Worm (Caenorhabditis elegans) whole organism, mixed stage, embryonic: ENCODE results near the gene xtr-1.
A peak's percentile ranks its signal among the peaks of the same experiment; 100 is the strongest.

Experiments used
- M03D4.4 ChIP-seq: sonication (generic microtip); optimal IDR thresholded peaks from 2 replicates; lab custom pipeline; 2017; ENCODE audit warnings: mild to moderate bottlenecking, missing genetic modification characterization, missing compliant biosample characterization
- blmp-1 ChIP-seq: fragments of 150-350 bp; optimal IDR thresholded peaks from 2 replicates; lab custom pipeline; 2014; ENCODE audit warnings: missing biosample characterization, missing genetic modification characterization
- ceh-39 ChIP-seq: fragments of 150-350 bp; optimal IDR thresholded peaks from 2 replicates; lab custom pipeline; 2014; ENCODE audit warnings: missing biosample characterization, missing genetic modification characterization
- ceh-43 ChIP-seq: fragments of 200-800 bp; sonication (Bioruptor generic); optimal IDR thresholded peaks from 2 replicates; lab custom pipeline; 2018; ENCODE audit warnings: mild to moderate bottlenecking, missing genetic modification characterization, moderate library complexity, missing compliant biosample characterization
- ceh-83 ChIP-seq: fragments of 200-800 bp; sonication (Bioruptor generic); optimal IDR thresholded peaks from 2 replicates; lab custom pipeline; 2018; ENCODE audit warnings: mild to moderate bottlenecking, missing genetic modification characterization, missing compliant biosample characterization
- ces-1 ChIP-seq: fragments of 150-350 bp; optimal IDR thresholded peaks from 2 replicates; lab custom pipeline; 2014; ENCODE audit warnings: missing biosample characterization, missing genetic modification reagents, missing genetic modification characterization
- cnd-1 ChIP-seq: fragments of 200-800 bp; sonication (Bioruptor generic); optimal IDR thresholded peaks from 2 replicates; lab custom pipeline; 2018; ENCODE audit warnings: mild to moderate bottlenecking, missing genetic modification characterization, missing compliant biosample characterization
- drap-1 ChIP-seq: fragments of 200-800 bp; sonication (Bioruptor generic); optimal IDR thresholded peaks from 3 replicates; lab custom pipeline; 2018; ENCODE audit warnings: mild to moderate bottlenecking, missing genetic modification characterization, missing compliant biosample characterization
- elt-1 ChIP-seq: sonication (generic microtip); optimal IDR thresholded peaks from 2 replicates; lab custom pipeline; 2017; ENCODE audit warnings: missing genetic modification characterization, mild to moderate bottlenecking, missing compliant biosample characterization, antibody characterized with exemption, moderate library complexity, borderline replicate concordance; ENCODE audit not compliant: insufficient read depth
- elt-3 ChIP-seq: fragments of 150-350 bp; optimal IDR thresholded peaks from 2 replicates; lab custom pipeline; 2014; ENCODE audit warnings: missing biosample characterization, missing genetic modification characterization
- flh-1 ChIP-seq: fragments of 200-800 bp; sonication (Bioruptor generic); optimal IDR thresholded peaks from 2 replicates; lab custom pipeline; 2018; ENCODE audit warnings: mild to moderate bottlenecking, missing genetic modification characterization, moderate library complexity, missing compliant biosample characterization
- hlh-1 ChIP-seq: fragments of 150-350 bp; optimal IDR thresholded peaks from 2 replicates; lab custom pipeline; 2014; ENCODE audit warnings: missing biosample characterization, missing genetic modification reagents, missing genetic modification characterization
- lin-13 ChIP-seq: fragments of 150-350 bp; optimal IDR thresholded peaks from 2 replicates; lab custom pipeline; 2014; ENCODE audit warnings: missing biosample characterization, missing genetic modification characterization
- lin-32 ChIP-seq: fragments of 200-800 bp; sonication (Bioruptor generic); optimal IDR thresholded peaks from 2 replicates; lab custom pipeline; 2018; ENCODE audit warnings: mild to moderate bottlenecking, missing genetic modification characterization, missing compliant biosample characterization
- lsy-2 ChIP-seq: fragments of 150-350 bp; optimal IDR thresholded peaks from 2 replicates; lab custom pipeline; 2014; ENCODE audit warnings: missing biosample characterization, missing genetic modification characterization
- mab-5 ChIP-seq: fragments of 150-350 bp; optimal IDR thresholded peaks from 2 replicates; lab custom pipeline; 2014; ENCODE audit warnings: missing biosample characterization, missing genetic modification characterization
- mls-2 ChIP-seq: sonication (generic microtip); optimal IDR thresholded peaks from 2 replicates; lab custom pipeline; 2016; ENCODE audit warnings: mild to moderate bottlenecking, missing genetic modification characterization, moderate library complexity, missing compliant biosample characterization
- nhr-12 ChIP-seq: fragments of 150-350 bp; optimal IDR thresholded peaks from 2 replicates; lab custom pipeline; 2014; ENCODE audit warnings: missing biosample characterization, missing genetic modification characterization
- nhr-237 ChIP-seq: fragments of 150-350 bp; optimal IDR thresholded peaks from 2 replicates; lab custom pipeline; 2014; ENCODE audit warnings: missing biosample characterization, missing genetic modification characterization
- nhr-28 ChIP-seq: fragments of 150-350 bp; optimal IDR thresholded peaks from 2 replicates; lab custom pipeline; 2014; ENCODE audit warnings: missing biosample characterization, missing genetic modification characterization
- nhr-76 ChIP-seq: sonication (generic microtip); optimal IDR thresholded peaks from 2 replicates; lab custom pipeline; 2017; ENCODE audit warnings: missing biosample characterization, missing genetic modification characterization
- pha-4 ChIP-seq: fragments of 150-350 bp; optimal IDR thresholded peaks from 2 replicates; lab custom pipeline; 2018; ENCODE audit warnings: missing biosample characterization, missing genetic modification reagents, missing genetic modification characterization
- sem-2 ChIP-seq: fragments of 200-800 bp; sonication (Bioruptor generic); optimal IDR thresholded peaks from 2 replicates; lab custom pipeline; 2018; ENCODE audit warnings: mild to moderate bottlenecking, missing genetic modification characterization, missing compliant biosample characterization
- snpc-4 ChIP-seq: fragments of 150-350 bp; optimal IDR thresholded peaks from 2 replicates; lab custom pipeline; 2014; ENCODE audit warnings: missing biosample characterization, missing genetic modification characterization
- sptf-1 ChIP-seq: sonication (generic microtip); optimal IDR thresholded peaks from 2 replicates; lab custom pipeline; 2017; ENCODE audit warnings: mild to moderate bottlenecking, missing genetic modification characterization, moderate library complexity, missing compliant biosample characterization
- tbx-8 ChIP-seq: fragments of 200-800 bp; sonication (Bioruptor generic); optimal IDR thresholded peaks from 2 replicates; lab custom pipeline; 2018; ENCODE audit warnings: mild to moderate bottlenecking, missing genetic modification characterization, moderate library complexity, missing compliant biosample characterization
- unc-120 ChIP-seq: sonication (generic microtip); optimal IDR thresholded peaks from 2 replicates; lab custom pipeline; 2017; ENCODE audit warnings: missing genetic modification characterization, missing compliant biosample characterization; ENCODE audit not compliant: poor library complexity, severe bottlenecking
- unc-62 ChIP-seq: fragments of 150-350 bp; optimal IDR thresholded peaks from 2 replicates; lab custom pipeline; 2014; ENCODE audit warnings: missing biosample characterization, missing genetic modification reagents, missing genetic modification characterization
- zip-8 ChIP-seq: fragments of 150-350 bp; optimal IDR thresholded peaks from 2 replicates; lab custom pipeline; 2014; ENCODE audit warnings: missing biosample characterization, missing genetic modification characterization
- ztf-11 ChIP-seq: fragments of 150-350 bp; optimal IDR thresholded peaks from 2 replicates; lab custom pipeline; 2014; ENCODE audit warnings: missing biosample characterization, missing genetic modification characterization

Gene xtr-1

ce11 chrX:11816825-11817224, 35.8 kb upstream of the xtr-1 start:
- TF ChIP-seq unc-120 (tag; lab: Kevin White, UChicago) = no peak
- no peak for TF ChIP-seq nhr-237
- TF ChIP-seq elt-1 = no peak
- no peak for TF ChIP-seq lsy-2 (tag; lab: Kevin White, UChicago)
- TF ChIP-seq ceh-83 (GFP tag; lab: Kevin White, UChicago) = no peak
- TF ChIP-seq cnd-1 (tag; lab: Kevin White, UChicago) = no peak
- no peak for TF ChIP-seq mls-2 (tag; lab: Kevin White, UChicago)
- TF ChIP-seq snpc-4 (tag; lab: Kevin White, UChicago) = no peak
- TF ChIP-seq drap-1 (GFP tag; lab: Kevin White, UChicago) = no peak
- no peak for TF ChIP-seq sem-2
- TF ChIP-seq lin-13 (tag; lab: Kevin White, UChicago) = no peak
- TF ChIP-seq ztf-11 (tag; lab: Kevin White, UChicago) = no peak

ce11 chrX:11818711-11819110, 33.9 kb upstream of the xtr-1 start:
- peak; percentile 49 for TF ChIP-seq unc-62
- TF ChIP-seq hlh-1 (tag; lab: Kevin White, UChicago) = peak; percentile 9
- peak; percentile 19 for TF ChIP-seq unc-120 (tag; lab: Kevin White, UChicago)
- TF ChIP-seq elt-1 = no peak
- TF ChIP-seq, all 35 proteins: peak for 3

- TF ChIP-seq ceh-39 (no peak), cnd-1 (tag; lab: Kevin White, UChicago) (no peak), unc-120 (tag; lab: Kevin White, UChicago) (peak; percentile 69), snpc-4 (tag; lab: Kevin White, UChicago) (no peak), sptf-1 (tag; lab: Kevin White, UChicago) (no peak), zip-8 (tag; lab: Kevin White, UChicago) (no peak), sem-2 (no peak), hlh-1 (tag; lab: Kevin White, UChicago) (peak; percentile 31), elt-1 (no peak), elt-3 (tag; lab: Kevin White, UChicago) (no peak), tbx-8 (GFP tag; lab: Kevin White, UChicago) (no peak), ceh-43 (GFP tag; lab: Kevin White, UChicago) (no peak), nhr-76 (tag; lab: Kevin White, UChicago) (no peak)
Observed at ce11 chrX:11821159-11821720, 31.4 kb upstream of the xtr-1 start.

- TF ChIP-seq ceh-83 (GFP tag; lab: Kevin White, UChicago) = no peak
- TF ChIP-seq, all 35 proteins: peak for 0
Observed at ce11 chrX:11823704-11824103, 28.9 kb upstream of the xtr-1 start, which contains the start of gene tag-241. Gene tag-241, plus strand, starts transcription at chrX:11824004.

- no peak for TF ChIP-seq unc-62
- TF ChIP-seq nhr-28 = no peak
- no peak for TF ChIP-seq tbx-8 (GFP tag; lab: Kevin White, UChicago)
- TF ChIP-seq mab-5 (tag; lab: Kevin White, UChicago) = no peak
- TF ChIP-seq ceh-83 (GFP tag; lab: Kevin White, UChicago) = no peak
- no peak for TF ChIP-seq nhr-12 (tag; lab: Kevin White, UChicago)
- no peak for TF ChIP-seq pha-4 (tag; lab: Kevin White, UChicago)
- TF ChIP-seq ztf-11 (tag; lab: Kevin White, UChicago) = no peak
- TF ChIP-seq unc-120 (tag; lab: Kevin White, UChicago) = no peak
- no peak for TF ChIP-seq blmp-1
- TF ChIP-seq ces-1 = no peak
- TF ChIP-seq elt-1 = no peak
- TF ChIP-seq drap-1 (GFP tag; lab: Kevin White, UChicago) = no peak
Observed at ce11 chrX:11826892-11827291, 25.7 kb upstream of the xtr-1 start.

ce11 chrX:11827528-11827927, 25.1 kb upstream of the xtr-1 start:
- TF ChIP-seq drap-1 (GFP tag; lab: Kevin White, UChicago) (no peak), ztf-11 (tag; lab: Kevin White, UChicago) (no peak), elt-1 (no peak), lin-32 (no peak), flh-1 (no peak), tbx-8 (GFP tag; lab: Kevin White, UChicago) (no peak), blmp-1 (no peak), M03D4.4 (tag; lab: Kevin White, UChicago) (no peak), lsy-2 (tag; lab: Kevin White, UChicago) (no peak), elt-3 (tag; lab: Kevin White, UChicago) (no peak), ces-1 (no peak), lin-13 (tag; lab: Kevin White, UChicago) (no peak), snpc-4 (tag; lab: Kevin White, UChicago) (no peak), ceh-83 (GFP tag; lab: Kevin White, UChicago) (no peak), mls-2 (tag; lab: Kevin White, UChicago) (no peak), zip-8 (tag; lab: Kevin White, UChicago) (no peak), nhr-28 (no peak)
